Worm (Caenorhabditis elegans): Measurements from ENCODE around the gene idpa-2.

ce11 chrII:8813659-8814058 lies 21.1 kb upstream of the idpa-2 start:
- no peak for TF ChIP-seq fax-1 (tag; optimal IDR thresholded peaks at IDR 0.05)
- no peak for TF ChIP-seq gmeb-2 (tag; optimal IDR thresholded peaks at IDR 0.05)
- no peak for TF ChIP-seq ceh-19 (GFP tag; optimal IDR thresholded peaks at IDR 0.05)

Measured in whole organism, late embryonic.